Fruit fly (Drosophila melanogaster): ENCODE measurements around the gene Argk1.

Gene Argk1

dm6 chr3L:9059611-9060203 lies 6.1 kb downstream of the Argk1 start (continued):
- peak; percentile 15 for TF ChIP-seq fkh (GFP tag; optimal IDR thresholded peaks at IDR 0.05)
- no peak for TF ChIP-seq spab (GFP tag; optimal IDR thresholded peaks at IDR 0.05)
- peak; percentile 24 for TF ChIP-seq acj6 (GFP tag; optimal IDR thresholded peaks at IDR 0.05)
- TF ChIP-seq Sox15 (GFP tag; optimal IDR thresholded peaks at IDR 0.05), result no peak
- no peak for TF ChIP-seq esn (GFP tag; optimal IDR thresholded peaks at IDR 0.05)
- TF ChIP-seq CG7368 (GFP tag; optimal IDR thresholded peaks at IDR 0.05), result no peak
- TF ChIP-seq eg (GFP tag; IDR thresholded peaks at IDR 0.05), result peak; percentile 10; the same call in 1 of the 3 replicates
- TF ChIP-seq Hr4 (GFP tag; optimal IDR thresholded peaks at IDR 0.05), result peak; percentile 5
- no peak for TF ChIP-seq Ets21C (GFP tag; optimal IDR thresholded peaks at IDR 0.05)

- TF ChIP-seq fkh (GFP tag; optimal IDR thresholded peaks at IDR 0.05) (peak; percentile 72), CG8632 (GFP tag; optimal IDR thresholded peaks at IDR 0.05) (peak; percentile 97), lz (GFP tag; optimal IDR thresholded peaks at IDR 0.05) (peak; percentile 95), cyc (GFP tag; optimal IDR thresholded peaks at IDR 0.05) (peak; percentile 94), vri (GFP tag; optimal IDR thresholded peaks at IDR 0.05) (peak; percentile 94), OdsH (GFP tag; optimal IDR thresholded peaks at IDR 0.05) (peak; percentile 98), CG6163 (GFP tag; IDR thresholded peaks at IDR 0.05) (peak; percentile 98), achi (GFP tag; optimal IDR thresholded peaks at IDR 0.05) (peak; percentile 97), CG11762 (GFP tag; optimal IDR thresholded peaks at IDR 0.05; ENCODE audit: insufficient read depth) (peak; percentile 94), CG6854 (GFP tag; optimal IDR thresholded peaks at IDR 0.05) (peak; percentile 93), CG15336 (GFP tag; IDR thresholded peaks at IDR 0.05) (peak; percentile 98), Sox14 (GFP tag; optimal IDR thresholded peaks at IDR 0.05) (peak; percentile 93), Sox15 (GFP tag; optimal IDR thresholded peaks at IDR 0.05) (peak; percentile 88), CG9139 (GFP tag; optimal IDR thresholded peaks at IDR 0.05) (peak; percentile 95), fd59A (GFP tag; optimal IDR thresholded peaks at IDR 0.05) (peak; percentile 97), CG8119 (GFP tag; IDR thresholded peaks at IDR 0.05) (peak; percentile 98), ss (GFP tag; optimal IDR thresholded peaks at IDR 0.05) (peak; percentile 98), Eip93F (GFP tag; optimal IDR thresholded peaks at IDR 0.05) (peak; percentile 90), Hr4 (GFP tag; optimal IDR thresholded peaks at IDR 0.05) (peak; percentile 95), CG32006 (GFP tag; optimal IDR thresholded peaks at IDR 0.05) (peak; percentile 97), Lpt (GFP tag; optimal IDR thresholded peaks at IDR 0.05) (peak; percentile 96), Eip78C (GFP tag) (peak; percentile 99), Sox102F (GFP tag; optimal IDR thresholded peaks at IDR 0.05) (peak; percentile 96), Met (GFP tag; optimal IDR thresholded peaks at IDR 0.05) (peak; percentile 96), Ets21C (GFP tag; optimal IDR thresholded peaks at IDR 0.05) (peak; percentile 86), CG7368 (GFP tag; optimal IDR thresholded peaks at IDR 0.05) (peak; percentile 95), acj6 (GFP tag; optimal IDR thresholded peaks at IDR 0.05) (peak; percentile 98), CG1621 (tag; optimal IDR thresholded peaks at IDR 0.05) (peak; percentile 93), CG6792 (GFP tag; optimal IDR thresholded peaks at IDR 0.05) (peak; percentile 97), pdm3 (GFP tag; optimal IDR thresholded peaks at IDR 0.05) (peak; percentile 95), CG8319 (GFP tag; optimal IDR thresholded peaks at IDR 0.05) (peak; percentile 94), CG16779 (tag; optimal IDR thresholded peaks at IDR 0.05) (peak; percentile 95), CG3919 (GFP tag; optimal IDR thresholded peaks at IDR 0.05) (peak; percentile 98), Ets96B (tag; optimal IDR thresholded peaks at IDR 0.05) (peak; percentile 98), Hr39 (GFP tag; optimal IDR thresholded peaks at IDR 0.05) (peak; percentile 86), esn (GFP tag; optimal IDR thresholded peaks at IDR 0.05) (peak; percentile 98), net (GFP tag; optimal IDR thresholded peaks at IDR 0.05) (peak; percentile 95), CG4318 (GFP tag; optimal IDR thresholded peaks at IDR 0.05) (peak; percentile 93), fd85E (GFP tag; optimal IDR thresholded peaks at IDR 0.05) (peak; percentile 88), Hr38 (GFP tag; optimal IDR thresholded peaks at IDR 0.05) (no peak), CG10631 (GFP tag; optimal IDR thresholded peaks at IDR 0.05) (peak; percentile 99), dsx (GFP tag; optimal IDR thresholded peaks at IDR 0.05; ENCODE audit: poor library complexity, severe bottlenecking) (peak; percentile 97), CG31627 (GFP tag; optimal IDR thresholded peaks at IDR 0.05) (peak; percentile 91), CG34406 (GFP tag; optimal IDR thresholded peaks at IDR 0.05) (peak; percentile 97), Eip75B (GFP tag; optimal IDR thresholded peaks at IDR 0.05) (peak; percentile 97)
Observed at dm6 chr3L:9057429-9058088, 8.3 kb downstream of the Argk1 start.

All from whole organism, prepupa.